Fruit fly (Drosophila melanogaster): ENCODE data around the gene Cht7.
A peak's percentile ranks its signal among the peaks of the same experiment; 100 is the strongest.

Gene Cht7

dm6 chr3L:3081146-3081872, 25.4 kb downstream of the Cht7 start (continued):
- TF ChIP-seq kni (GFP tag; optimal IDR thresholded peaks at IDR 0.05) = peak; percentile 84
- TF ChIP-seq Sox100B (GFP tag; optimal IDR thresholded peaks at IDR 0.05) = peak; percentile 97
- TF ChIP-seq CG8388 (GFP tag; optimal IDR thresholded peaks at IDR 0.05) = peak; percentile 98
- TF ChIP-seq br (optimal IDR thresholded peaks at IDR 0.05) = no peak
- TF ChIP-seq GATAe (GFP tag; conservative IDR thresholded peaks at IDR 0.05) = peak; percentile 94
- peak; percentile 99 for TF ChIP-seq dysf (GFP tag; IDR thresholded peaks at IDR 0.05)
- peak; percentile 91 for TF ChIP-seq repo (GFP tag; optimal IDR thresholded peaks at IDR 0.05)
- peak; percentile 97 for TF ChIP-seq tup (GFP tag; optimal IDR thresholded peaks at IDR 0.05)
- TF ChIP-seq p53 (GFP tag; optimal IDR thresholded peaks at IDR 0.05) = peak; percentile 90
- peak; percentile 93 for TF ChIP-seq sd (tag; optimal IDR thresholded peaks at IDR 0.05)
- peak; percentile 99 for TF ChIP-seq Rfx (GFP tag; IDR thresholded peaks at IDR 0.05)
- TF ChIP-seq TFAM (GFP tag; optimal IDR thresholded peaks at IDR 0.05) = peak; percentile 95
- peak; percentile 90 for TF ChIP-seq CG15696 (tag; optimal IDR thresholded peaks at IDR 0.05)
- TF ChIP-seq gem (tag; optimal IDR thresholded peaks at IDR 0.05) = peak; percentile 99
- TF ChIP-seq Sox102F (GFP tag; optimal IDR thresholded peaks at IDR 0.05) = peak; percentile 99
- TF ChIP-seq knrl (GFP tag; IDR thresholded peaks at IDR 0.05; ENCODE audit: partially characterized antibody) = peak; percentile 76
- TF ChIP-seq CG17802 (tag; optimal IDR thresholded peaks at IDR 0.05) = peak; percentile 91
- TF ChIP-seq ATbp (GFP tag; optimal IDR thresholded peaks at IDR 0.05) = peak; percentile 99
- TF ChIP-seq phol (tag; optimal IDR thresholded peaks at IDR 0.05) = peak; percentile 96
- peak; percentile 95 for TF ChIP-seq CG43689 (GFP tag; IDR thresholded peaks at IDR 0.05)
- no peak for TF ChIP-seq prd (optimal IDR thresholded peaks at IDR 0.05)
- TF ChIP-seq prd (GFP tag; IDR thresholded peaks at IDR 0.05) = peak; percentile 99
- peak; percentile 99 for TF ChIP-seq HmgZ (tag; optimal IDR thresholded peaks at IDR 0.05)
- TF ChIP-seq Xrp1 (GFP tag; IDR thresholded peaks at IDR 0.05) = peak; percentile 99
- peak; percentile 73 for TF ChIP-seq Dll (GFP tag; IDR thresholded peaks at IDR 0.05; ENCODE audit: partially characterized antibody)
- TF ChIP-seq CG8089 (GFP tag; optimal IDR thresholded peaks at IDR 0.05) = peak; percentile 92
- peak; percentile 97 for TF ChIP-seq Gug (GFP tag; IDR thresholded peaks at IDR 0.05)
- TF ChIP-seq D19A (tag; optimal IDR thresholded peaks at IDR 0.05) = peak; percentile 95
- TF ChIP-seq cwo (GFP tag; optimal IDR thresholded peaks at IDR 0.05) = peak; percentile 98
- peak; percentile 91 for TF ChIP-seq CG11398 (GFP tag; optimal IDR thresholded peaks at IDR 0.05)
- peak; percentile 98 for TF ChIP-seq CG17568 (GFP tag; optimal IDR thresholded peaks at IDR 0.05)
- peak; percentile 97 for TF ChIP-seq gce (GFP tag; IDR thresholded peaks at IDR 0.05)
- TF ChIP-seq HLH4C (GFP tag; IDR thresholded peaks at IDR 0.05; ENCODE audit: partially characterized antibody) = peak; percentile 80
- TF ChIP-seq Oli (tag; optimal IDR thresholded peaks at IDR 0.05) = peak; percentile 99
- peak; percentile 97 for TF ChIP-seq gsb (GFP tag; IDR thresholded peaks at IDR 0.05)
- peak; percentile 97 for TF ChIP-seq CG7786 (GFP tag; optimal IDR thresholded peaks at IDR 0.05)
- TF ChIP-seq Camta (GFP tag; optimal IDR thresholded peaks at IDR 0.05) = peak; percentile 94
- peak; percentile 98 for TF ChIP-seq CG7556 (GFP tag; optimal IDR thresholded peaks at IDR 0.05)
- peak; percentile 57 for TF ChIP-seq Sry-δ (GFP tag; optimal IDR thresholded peaks at IDR 0.05)
- TF ChIP-seq wdn (GFP tag; IDR thresholded peaks at IDR 0.05) = peak; percentile 98
- TF ChIP-seq CG11504 (tag; optimal IDR thresholded peaks at IDR 0.05) = peak; percentile 97
- TF ChIP-seq Hsf (GFP tag; optimal IDR thresholded peaks at IDR 0.05) = peak; percentile 98
- peak; percentile 97 for TF ChIP-seq CG4617 (GFP tag; optimal IDR thresholded peaks at IDR 0.05; ENCODE audit: borderline replicate concordance)
- TF ChIP-seq CG15011 (GFP tag; optimal IDR thresholded peaks at IDR 0.05) = peak; percentile 95
- TF ChIP-seq jumu (GFP tag; optimal IDR thresholded peaks at IDR 0.05) = peak; percentile 95
- peak; percentile 98 for TF ChIP-seq tap (tag; optimal IDR thresholded peaks at IDR 0.05)
- peak; percentile 95 for TF ChIP-seq CG3065 (GFP tag; optimal IDR thresholded peaks at IDR 0.05)
- TF ChIP-seq lab (GFP tag; optimal IDR thresholded peaks at IDR 0.05) = peak; percentile 100
- TF ChIP-seq CG12769 (tag; optimal IDR thresholded peaks at IDR 0.05) = peak; percentile 99

Measured in whole organism, embryonic.